Worm (Caenorhabditis elegans): ENCODE data around the gene F47B8.13.

- TF ChIP-seq ref-2 (tag; optimal IDR thresholded peaks at IDR 0.05) (no peak), ama-1 (optimal IDR thresholded peaks at IDR 0.05) (no peak)
Observed at ce11 chrV:14296499-14296898, 23.0 kb downstream of the F47B8.13 start, which contains the start of gene F14D7.3.

All from whole organism, late embryonic.